Fruit fly (Drosophila melanogaster) whole organism, larva: Measurements from ENCODE around the gene SP.

Source experiments
- noc ChIP-seq: fragments of 200-800 bp; sonication (Bioruptor generic); optimal IDR thresholded peaks from 3 replicates; lab custom pipeline; 2019; ENCODE audit warnings: missing biosample characterization, mild to moderate bottlenecking, missing genetic modification characterization, moderate library complexity

The SP gene

DNA sequence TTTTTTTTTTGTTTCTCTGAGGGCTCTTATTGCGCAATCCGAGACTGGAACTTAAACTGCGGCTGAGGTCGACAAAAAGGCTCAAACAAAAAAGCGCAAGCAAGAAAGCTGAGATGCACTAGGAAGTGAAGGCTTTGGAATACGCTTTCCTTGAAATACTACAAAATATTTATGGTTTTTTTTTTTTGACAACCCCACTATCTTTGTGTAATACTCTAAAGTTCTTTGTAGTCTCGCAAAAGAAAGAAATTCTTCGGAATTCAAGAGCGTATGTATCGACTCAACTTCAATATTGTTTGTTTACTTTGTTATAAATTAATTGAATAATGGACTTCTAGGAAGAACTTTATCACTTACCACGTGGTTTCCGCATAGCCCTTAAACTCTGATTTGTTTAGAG is 13.3 kb upstream of the SP start:
- TF ChIP-seq noc (tag; lab: Kevin White, UChicago): no peak

- TF ChIP-seq noc (tag; lab: Kevin White, UChicago): no peak
These were observed 5.8 kb upstream of the SP start for dm6 chr3L:13295675-13296074.

dm6 chr3L:13296760-13297159 is 4.7 kb upstream of the SP start, which contains the start of gene Sfp70A4:
Gene Sfp70A4 (minus strand): TSS chr3L:13296860.
- TF ChIP-seq noc (tag; lab: Kevin White, UChicago): no peak

DNA sequence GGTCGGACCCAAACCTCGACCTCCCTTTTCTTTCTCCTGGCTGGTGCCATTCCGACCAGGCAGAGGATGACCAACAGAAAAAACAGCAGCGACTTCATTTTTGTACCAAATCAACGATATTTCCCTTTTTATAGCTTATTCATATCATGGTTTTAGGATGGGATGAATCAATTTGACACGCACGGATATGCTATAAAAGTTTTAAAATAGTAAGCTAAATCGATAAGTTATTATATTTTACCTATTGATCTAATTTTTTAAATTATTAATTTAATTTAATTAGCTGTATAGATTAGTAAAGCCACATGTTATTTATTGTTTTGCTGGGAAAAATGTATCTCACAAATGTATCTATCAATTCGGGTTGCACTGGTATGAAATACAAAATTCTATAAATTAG is 2.5 kb upstream of the SP start, which contains the start of gene CG42481:
Gene CG42481, minus strand, starts transcription at position 101 of the 400 bp plus-strand sequence.
- no peak for TF ChIP-seq noc (tag; lab: Kevin White, UChicago)

DNA sequence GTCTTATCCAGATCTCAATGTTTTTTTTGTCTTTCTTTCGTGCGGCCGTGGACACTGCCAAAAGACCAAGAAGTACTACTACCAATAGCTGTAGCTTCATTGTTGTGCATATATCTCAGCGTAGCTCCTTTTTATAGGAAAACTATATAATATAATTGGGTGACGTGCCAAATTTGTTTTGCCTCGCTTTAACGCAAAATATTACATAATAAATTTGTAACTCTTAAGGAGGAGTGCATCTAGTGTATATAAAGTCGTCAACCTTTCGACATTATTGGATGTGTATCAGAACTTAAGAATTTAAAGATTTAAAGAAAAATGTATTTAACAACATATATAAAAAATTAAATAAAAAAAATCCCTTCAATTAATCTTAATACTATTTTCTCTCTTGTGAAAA is 1.4 kb upstream of the SP start, which contains the start of gene CG43147:
Gene CG43147, minus strand, starts transcription at position 101 of the 400 bp plus-strand sequence.
- TF ChIP-seq noc (tag; lab: Kevin White, UChicago): no peak

dm6 chr3L:13301787-13302186 is 352 bp downstream of the SP start:
- no peak for TF ChIP-seq noc (tag; lab: Kevin White, UChicago)

DNA sequence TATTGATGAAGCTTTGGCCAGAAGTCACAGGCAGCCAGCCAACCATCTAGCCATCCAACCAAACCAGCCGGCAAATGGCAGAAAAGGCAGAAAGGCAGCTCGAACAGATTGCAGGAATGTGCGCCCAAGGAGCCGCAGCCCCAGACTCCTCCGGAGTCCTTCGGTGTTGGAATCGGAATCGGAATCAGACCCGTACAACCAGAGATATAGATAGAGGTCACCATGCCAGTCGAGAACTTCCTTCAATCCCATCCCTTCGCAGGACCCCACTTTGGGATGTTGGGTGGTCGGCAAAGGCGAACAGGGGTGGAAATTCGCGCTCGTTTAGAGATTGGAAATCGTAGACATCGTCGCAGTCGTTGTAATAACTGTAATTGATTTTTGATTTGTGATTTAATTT is 10.8 kb downstream of the SP start:
- TF ChIP-seq noc (tag; lab: Kevin White, UChicago): no peak

- TF ChIP-seq noc (tag; lab: Kevin White, UChicago): no peak
These were observed 27.4 kb downstream of the SP start, which contains the start of gene CG14113 for dm6 chr3L:13328835-13329234. Gene CG14113 (plus strand): TSS chr3L:13329135.

dm6 chr3L:13348733-13349132 is 47.3 kb downstream of the SP start, which contains the start of gene CG17687:
Gene CG17687 (plus strand): TSS chr3L:13349033.
- no peak for TF ChIP-seq noc (tag; lab: Kevin White, UChicago)
